Worm (Caenorhabditis elegans) whole organism, young adult: ENCODE measurements around the gene tra-2.

ENCODE experiments used
- B0019.2 ChIP-seq: fragments of 200-800 bp; sonication (Bioruptor generic); conservative IDR thresholded peaks from 2 replicates; pipeline ENCODE4 v1.3.6; 2022; ENCODE audit warnings: missing genetic modification reagents, missing genetic modification characterization, missing compliant biosample characterization
- B0336.3 ChIP-seq: fragments of 200-800 bp; sonication (Bioruptor generic); IDR thresholded peaks from 2 replicates; pipeline ENCODE4 v1.3.6; 2022; ENCODE audit warnings: missing genetic modification characterization, missing compliant biosample characterization
- akir-1 ChIP-seq: fragments of 200-800 bp; sonication (Bioruptor generic); optimal IDR thresholded peaks from 2 replicates; lab custom pipeline; 2018; ENCODE audit warnings: mild to moderate bottlenecking, missing genetic modification characterization, moderate library complexity, missing compliant biosample characterization
- ama-1 ChIP-seq, 3 experiments: fragments of 150-350 bp in 1 of 3; sonication (generic microtip) in 2 of 3; optimal IDR thresholded peaks; 2 replicates each; lab custom pipeline; 2014 to 2018; ENCODE audit warnings: missing biosample characterization in 2 of 3, missing genetic modification characterization in 2 of 3, missing genetic modification reagents in 2 of 3
- ccch-3 ChIP-seq: fragments of 200-800 bp; sonication (Bioruptor generic); optimal IDR thresholded peaks from 2 replicates; lab custom pipeline; 2018; ENCODE audit warnings: mild to moderate bottlenecking, missing genetic modification characterization, missing compliant biosample characterization
- gei-17 ChIP-seq: fragments of 200-800 bp; sonication (Bioruptor generic); optimal IDR thresholded peaks from 2 replicates; lab custom pipeline; 2018; ENCODE audit warnings: mild to moderate bottlenecking, missing genetic modification characterization, missing compliant biosample characterization
- lag-1 ChIP-seq: fragments of 200-800 bp; sonication (Bioruptor generic); IDR thresholded peaks from 2 replicates; pipeline ENCODE4 v1.3.6; 2022; ENCODE audit warnings: missing genetic modification reagents, missing genetic modification characterization, missing compliant biosample characterization
- let-607 ChIP-seq, 2 experiments: fragments of 200-800 bp in 1 of 2; sonication (Bioruptor generic) in 1 of 2; sonication (generic microtip) in 1 of 2; optimal IDR thresholded peaks; 2 replicates each; lab custom pipeline; 2016 to 2018; ENCODE audit warnings: mild to moderate bottlenecking in 2 of 2, missing compliant biosample characterization in 2 of 2, missing genetic modification characterization in 2 of 2, moderate library complexity in 2 of 2, missing genotype in 1 of 2
- madf-6 ChIP-seq: fragments of 200-800 bp; sonication (Bioruptor generic); IDR thresholded peaks from 2 replicates; pipeline ENCODE4 v1.3.6; 2022; ENCODE audit warnings: missing genetic modification reagents, missing genetic modification characterization, missing compliant biosample characterization
- madf-8 ChIP-seq: fragments of 200-800 bp; sonication (Bioruptor generic); conservative IDR thresholded peaks from 2 replicates; pipeline ENCODE4 v1.3.6; 2022; ENCODE audit warnings: missing genetic modification reagents, missing genetic modification characterization, missing compliant biosample characterization
- nfya-1 ChIP-seq: sonication (generic microtip); optimal IDR thresholded peaks from 2 replicates; lab custom pipeline; 2017; ENCODE audit warnings: antibody characterized with exemption, missing compliant biosample characterization, missing genetic modification characterization, borderline replicate concordance; ENCODE audit not compliant: insufficient read depth
- rec-8 ChIP-seq, 2 experiments: sonication (generic microtip); optimal IDR thresholded peaks; 2 replicates each; lab custom pipeline; 2016; ENCODE audit warnings: mild to moderate bottlenecking in 2 of 2, missing genetic modification characterization in 2 of 2, missing genetic modification reagents in 2 of 2, missing genotype in 2 of 2, missing biosample characterization in 1 of 2, missing compliant biosample characterization in 1 of 2, moderate library complexity in 1 of 2
- sea-2 ChIP-seq: fragments of 200-800 bp; sonication (Bioruptor generic); IDR thresholded peaks from 2 replicates; pipeline ENCODE4 v1.3.6; 2022; ENCODE audit warnings: missing genetic modification characterization, missing compliant biosample characterization
- tbp1 ChIP-seq: fragments of 200-800 bp; sonication (Bioruptor generic); optimal IDR thresholded peaks from 2 replicates; lab custom pipeline; 2018; ENCODE audit warnings: mild to moderate bottlenecking, missing genetic modification characterization, missing compliant biosample characterization

DNA sequence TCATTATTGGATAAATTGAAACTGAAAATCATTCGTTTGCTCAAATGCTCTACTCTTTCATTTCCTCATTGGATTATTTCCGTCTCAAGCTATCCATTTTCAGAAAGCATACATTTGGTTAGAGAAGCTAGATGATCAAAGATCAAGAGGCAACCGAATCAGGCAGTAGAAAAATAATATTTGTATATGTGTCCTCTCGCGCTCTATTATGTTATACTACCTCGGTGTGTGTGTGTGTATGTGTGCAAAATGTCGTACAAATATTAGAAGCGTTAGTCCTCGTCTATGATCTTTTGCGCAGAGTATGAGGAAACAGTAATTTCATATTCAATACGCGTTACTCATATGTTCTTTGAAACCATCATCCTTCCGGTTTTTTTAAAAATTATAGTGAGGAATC is 28.4 kb downstream of the tra-2 start:
- TF ChIP-seq B0019.2 (no peak), madf-6 (GFP tag; lab: Robert Waterston, UW) (no peak), rec-8 (tag; optimal IDR thresholded peaks at IDR 0.05; lab: Kevin White, UChicago) (no peak), B0336.3 (GFP tag; lab: Robert Waterston, UW) (no peak), gei-17 (GFP tag; lab: Kevin White, UChicago) (no peak), sea-2 (GFP tag; lab: Robert Waterston, UW) (no peak), lag-1 (GFP tag; lab: Robert Waterston, UW) (no peak), let-607 (tag; optimal IDR thresholded peaks at IDR 0.05; lab: Kevin White, UChicago) (no peak), ama-1 (optimal IDR thresholded peaks at IDR 0.05; lab: Kevin White, UChicago) (no peak), ama-1 (GFP tag; optimal IDR thresholded peaks at IDR 0.05; lab: Kevin White, UChicago) (no peak), akir-1 (GFP tag; lab: Kevin White, UChicago) (no peak), madf-8 (no peak), nfya-1 (tag; lab: Kevin White, UChicago) (no peak), tbp1 (no peak), ccch-3 (GFP tag; lab: Kevin White, UChicago) (no peak)
